Fruit fly (Drosophila melanogaster): ENCODE data around the gene CG13312.

Gene CG13312

dm6 chr3L:8813484-8813883 is 6.5 kb upstream of the CG13312 start (continued):
- TF ChIP-seq exex (tag; optimal IDR thresholded peaks at IDR 0.05) (no peak), D (optimal IDR thresholded peaks at IDR 0.05) (no peak), D (GFP tag; optimal IDR thresholded peaks at IDR 0.05) (peak; percentile 12), B-H1 (GFP tag; IDR thresholded peaks at IDR 0.05) (peak; percentile 70; the same call in 2 of the 3 replicates), yki (optimal IDR thresholded peaks at IDR 0.05) (no peak), Doc3 (GFP tag; IDR thresholded peaks at IDR 0.05; ENCODE audit: partially characterized antibody) (no peak), CG2199 (GFP tag; IDR thresholded peaks at IDR 0.05) (0 out of 3 replicates have a peak, but pooled peaks have one; percentile 51), CG43689 (GFP tag; IDR thresholded peaks at IDR 0.05) (peak; percentile 46; the same call in 1 of the 2 replicates), CG7839 (tag; optimal IDR thresholded peaks at IDR 0.05) (peak; percentile 27), da (GFP tag; optimal IDR thresholded peaks at IDR 0.05) (no peak), CG5245 (GFP tag; optimal IDR thresholded peaks at IDR 0.05) (no peak), CG6175 (GFP tag; IDR thresholded peaks at IDR 0.05) (no peak), croc (GFP tag; conservative IDR thresholded peaks at IDR 0.05) (0 out of 3 replicates have a peak, but pooled peaks have one; percentile 40), dpn (GFP tag; optimal IDR thresholded peaks at IDR 0.05) (peak in 1 of 2 experiments; percentile 8), CG32767 (GFP tag; IDR thresholded peaks at IDR 0.05) (peak; percentile 68), Xrp1 (GFP tag; IDR thresholded peaks at IDR 0.05) (peak; percentile 76), CG6813 (GFP tag; optimal IDR thresholded peaks at IDR 0.05) (no peak), ssp (GFP tag; IDR thresholded peaks at IDR 0.05) (peak; percentile 54; the same call in 1 of the 2 replicates), Doc2 (GFP tag; IDR thresholded peaks at IDR 0.05) (no peak), pros (GFP tag; optimal IDR thresholded peaks at IDR 0.05) (no peak), E2f2 (GFP tag; IDR thresholded peaks at IDR 0.05) (peak; percentile 46), Max (GFP tag; optimal IDR thresholded peaks at IDR 0.05) (no peak), zfh1 (GFP tag; IDR thresholded peaks at IDR 0.05) (0 out of 3 replicates have a peak, but pooled peaks have one; percentile 35), sqz (GFP tag; optimal IDR thresholded peaks at IDR 0.05) (no peak), Hmx (GFP tag; optimal IDR thresholded peaks at IDR 0.05) (no peak), CG32772 (GFP tag; IDR thresholded peaks at IDR 0.05) (peak; percentile 75), pita (GFP tag; optimal IDR thresholded peaks at IDR 0.05) (no peak), BEAF-32 (GFP tag; optimal IDR thresholded peaks at IDR 0.05) (no peak), ewg (GFP tag; optimal IDR thresholded peaks at IDR 0.05) (no peak), CG1832 (GFP tag; optimal IDR thresholded peaks at IDR 0.05) (no peak), CG16813 (GFP tag; IDR thresholded peaks at IDR 0.05; ENCODE audit: partially characterized antibody) (no peak), corto (GFP tag; optimal IDR thresholded peaks at IDR 0.05) (no peak), CrebB (tag; optimal IDR thresholded peaks at IDR 0.05) (no peak), CG14667 (GFP tag; IDR thresholded peaks at IDR 0.05) (peak; percentile 61), TFAM (GFP tag; optimal IDR thresholded peaks at IDR 0.05) (no peak), Bgb (GFP tag; IDR thresholded peaks at IDR 0.05; ENCODE audit: partially characterized antibody) (no peak), CG6854 (GFP tag; optimal IDR thresholded peaks at IDR 0.05) (no peak), YL-1 (GFP tag; optimal IDR thresholded peaks at IDR 0.05) (no peak), CG10209 (GFP tag; optimal IDR thresholded peaks at IDR 0.05) (no peak), CG1792 (GFP tag; optimal IDR thresholded peaks at IDR 0.05) (no peak), gsb-n (tag; optimal IDR thresholded peaks at IDR 0.05) (no peak), tll (GFP tag; optimal IDR thresholded peaks at IDR 0.05) (no peak), CG17612 (GFP tag; IDR thresholded peaks at IDR 0.05) (no peak), sob (GFP tag; IDR thresholded peaks at IDR 0.05) (peak; percentile 58), Usf (GFP tag; optimal IDR thresholded peaks at IDR 0.05) (no peak), CG12219 (GFP tag; optimal IDR thresholded peaks at IDR 0.05) (no peak), eyg (GFP tag; optimal IDR thresholded peaks at IDR 0.05) (no peak), hb (GFP tag; IDR thresholded peaks at IDR 0.05; ENCODE audit: partially characterized antibody) (no peak), CG6272 (GFP tag; IDR thresholded peaks at IDR 0.05) (peak; percentile 38; the same call in 1 of the 2 replicates), CG6791 (GFP tag; IDR thresholded peaks at IDR 0.05; ENCODE audit: partially characterized antibody) (no peak), CG11456 (GFP tag; IDR thresholded peaks at IDR 0.05) (peak; percentile 71; the same call in 1 of the 3 replicates)
